Fruit fly (Drosophila melanogaster) whole organism, embryonic: ENCODE data around the gene CG31495.

Source experiments
- CG2202 ChIP-seq: fragments of 200-800 bp; sonication (Bioruptor generic); optimal IDR thresholded peaks from 2 replicates; lab custom pipeline; 2018; ENCODE audit warnings: missing biosample characterization, mild to moderate bottlenecking, missing genetic modification characterization
- CG3995 ChIP-seq: fragments of 200-800 bp; sonication (Bioruptor generic); optimal IDR thresholded peaks from 3 replicates; lab custom pipeline; 2016; ENCODE audit warnings: missing biosample characterization, missing genetic modification characterization
- CG4328 ChIP-seq: fragments of 200-800 bp; sonication (Bioruptor generic); optimal IDR thresholded peaks from 3 replicates; lab custom pipeline; 2017; ENCODE audit warnings: missing biosample characterization, missing genetic modification reagents, missing genetic modification characterization
- Dfd ChIP-seq, 2 experiments: fragments of >200 bp; optimal IDR thresholded peaks; 2 replicates each; lab custom pipeline; 2017; ENCODE audit warnings: missing biosample characterization in 2 of 2, missing genetic modification characterization in 2 of 2
- Gug ChIP-seq: fragments of 200-800 bp; sonication (Bioruptor generic); IDR thresholded peaks from 4 replicates; pipeline ENCODE4 v1.3.6; 2022; ENCODE audit warnings: missing biosample characterization, missing genetic modification characterization
- Hmr ChIP-seq: fragments of 200-800 bp; sonication (Bioruptor generic); optimal IDR thresholded peaks from 3 replicates; lab custom pipeline; 2017; ENCODE audit warnings: mild to moderate bottlenecking, missing biosample characterization, missing genetic modification reagents, missing genetic modification characterization
- bcd ChIP-seq: fragments of 200-800 bp; sonication (Bioruptor generic); optimal IDR thresholded peaks from 2 replicates; lab custom pipeline; 2017; ENCODE audit warnings: missing biosample characterization, mild to moderate bottlenecking, missing genetic modification characterization
- dm ChIP-seq: fragments of 200-800 bp; sonication (Bioruptor generic); optimal IDR thresholded peaks from 3 replicates; lab custom pipeline; 2016; ENCODE audit warnings: missing biosample characterization, missing genetic modification characterization
- sisA ChIP-seq: fragments of 200-800 bp; sonication (Bioruptor generic); IDR thresholded peaks from 2 replicates; pipeline ENCODE4 v1.3.6; 2022; ENCODE audit warnings: missing biosample characterization, missing genetic modification characterization

DNA sequence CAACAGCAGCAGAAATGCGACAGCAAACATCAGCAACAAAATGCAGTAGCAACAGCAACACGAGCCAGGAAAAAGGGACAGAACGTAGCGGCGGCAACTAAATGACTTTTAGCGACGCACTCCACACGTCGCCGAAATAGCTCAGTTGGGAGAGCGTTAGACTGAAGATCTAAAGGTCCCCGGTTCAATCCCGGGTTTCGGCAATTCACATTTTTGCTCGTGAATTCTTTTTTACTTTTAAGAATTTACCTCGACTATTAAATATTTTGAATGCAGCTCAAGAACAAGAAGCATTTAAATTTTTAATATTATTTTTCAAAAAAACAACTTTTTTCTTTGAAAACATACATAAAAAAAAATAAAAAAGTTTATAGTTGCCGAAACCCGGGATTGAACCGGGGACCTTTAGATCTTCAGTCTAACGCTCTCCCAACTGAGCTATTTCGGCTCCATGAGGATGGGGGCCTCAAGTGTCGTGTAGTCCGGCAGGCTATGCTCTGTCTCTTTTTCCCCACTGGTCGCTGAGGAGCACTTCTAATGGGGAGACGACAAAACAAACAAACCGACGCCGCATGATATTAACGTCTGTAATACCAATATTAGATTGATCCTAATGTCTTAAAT, 41.8 kb downstream of the CG31495 start:
- TF ChIP-seq Hmr (GFP tag; lab: Kevin White, UChicago) (no peak), CG3995 (GFP tag; lab: Kevin White, UChicago) (no peak), CG2202 (tag; lab: Kevin White, UChicago) (no peak), CG4328 (GFP tag; lab: Kevin White, UChicago) (no peak), dm (no peak), sisA (GFP tag; lab: Robert Waterston, UW) (no peak), Gug (GFP tag; lab: Robert Waterston, UW) (no peak), bcd (no peak), Dfd (GFP tag; optimal IDR thresholded peaks at IDR 0.05; lab: Kevin White, UChicago) (no peak)
